Worm (Caenorhabditis elegans) whole organism, midembryonic: Measurements from ENCODE around the gene Y43F4A.4.

Experiments
- flt-1 ChIP-seq: fragments of 200-800 bp; sonication (Bioruptor generic); IDR thresholded peaks from 2 replicates; pipeline ENCODE4 v1.3.6; 2022; ENCODE audit warnings: missing genetic modification characterization, missing compliant biosample characterization
- klf-2 ChIP-seq: fragments of 200-800 bp; sonication (Bioruptor generic); conservative IDR thresholded peaks from 2 replicates; pipeline ENCODE4 v1.3.6; 2022; ENCODE audit warnings: missing genetic modification reagents, missing genetic modification characterization, missing compliant biosample characterization
- med-1 ChIP-seq: sonication (generic microtip); optimal IDR thresholded peaks from 2 replicates; lab custom pipeline; 2017; ENCODE audit warnings: missing genetic modification characterization, mild to moderate bottlenecking, missing compliant biosample characterization, antibody characterized with exemption, missing genetic modification reagents; ENCODE audit not compliant: insufficient read depth
- tab-1 ChIP-seq: fragments of 200-800 bp; sonication (Bioruptor generic); IDR thresholded peaks from 2 replicates; pipeline ENCODE4 v1.3.6; 2022; ENCODE audit warnings: missing genetic modification characterization, missing compliant biosample characterization
- ztf-23 ChIP-seq: fragments of 200-800 bp; sonication (Bioruptor generic); IDR thresholded peaks from 2 replicates; pipeline ENCODE4 v1.3.6; 2022; ENCODE audit warnings: missing genetic modification reagents, missing genetic modification characterization, missing compliant biosample characterization

The Y43F4A.4 gene

DNA sequence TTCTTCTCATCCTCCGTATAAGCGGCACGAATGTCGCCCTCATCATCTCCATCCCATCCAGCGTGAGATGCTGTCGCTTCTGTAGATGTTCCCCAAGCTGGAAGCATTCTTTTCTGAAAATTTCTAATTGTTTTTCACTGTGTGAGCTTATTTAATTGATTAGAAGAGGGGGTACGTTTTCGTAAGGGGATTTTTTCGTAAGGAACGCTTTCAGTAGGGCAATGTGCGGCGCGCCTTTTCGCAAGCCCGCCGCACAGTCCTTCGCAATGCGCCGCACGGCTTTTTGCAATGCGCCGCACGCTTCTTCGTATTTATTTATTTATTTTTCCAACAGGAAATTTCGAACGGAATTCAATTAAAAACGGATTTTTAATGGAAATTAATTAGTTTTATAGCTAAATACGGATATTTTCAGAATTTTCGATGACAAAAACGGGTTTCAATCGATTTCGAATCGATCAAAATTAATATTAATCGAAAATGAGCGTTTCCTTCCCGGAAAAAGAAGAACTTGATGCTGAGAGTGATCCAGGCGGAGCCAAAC, 47.7 kb downstream of the Y43F4A.4 start, which contains the start of gene set-25:
Gene set-25 (minus strand): TSS at position 120 of the 544 bp plus-strand sequence.
- TF ChIP-seq med-1 (GFP tag; lab: Kevin White, UChicago) (peak; percentile 48), tab-1 (GFP tag; lab: Robert Waterston, UW) (peak; percentile 34; the same call in 1 of the 2 replicates), klf-2 (GFP tag; lab: Robert Waterston, UW) (peak; percentile 77), ztf-23 (GFP tag; lab: Robert Waterston, UW) (peak; percentile 86), flt-1 (GFP tag; lab: Robert Waterston, UW) (peak; percentile 67)
